Worm (Caenorhabditis elegans): Measurements from ENCODE around the gene idpb-5.

- TF ChIP-seq flt-1 (GFP tag; IDR thresholded peaks at IDR 0.05) (no peak), med-1 (GFP tag; optimal IDR thresholded peaks at IDR 0.05; ENCODE audit: insufficient read depth) (no peak), klf-2 (GFP tag; conservative IDR thresholded peaks at IDR 0.05) (no peak), tab-1 (GFP tag; IDR thresholded peaks at IDR 0.05) (no peak), ztf-23 (GFP tag; IDR thresholded peaks at IDR 0.05) (no peak), T22C8.4 (GFP tag; IDR thresholded peaks at IDR 0.05) (no peak), ref-1 (GFP tag; conservative IDR thresholded peaks at IDR 0.05) (no peak)
These were observed 40.0 kb upstream of the idpb-5 start for ce11 chrV:11799252-11799822.

All from whole organism, midembryonic.